Worm (Caenorhabditis elegans) whole organism, young adult: ENCODE results near the gene seip-1.

ENCODE experiments used
- hlh-12 ChIP-seq: sonication (generic microtip); optimal IDR thresholded peaks from 2 replicates; lab custom pipeline; 2016; ENCODE audit warnings: missing genetic modification characterization, missing compliant biosample characterization
- nfya-1 ChIP-seq: sonication (generic microtip); optimal IDR thresholded peaks from 2 replicates; lab custom pipeline; 2017; ENCODE audit warnings: antibody characterized with exemption, missing compliant biosample characterization, missing genetic modification characterization, borderline replicate concordance; ENCODE audit not compliant: insufficient read depth

DNA sequence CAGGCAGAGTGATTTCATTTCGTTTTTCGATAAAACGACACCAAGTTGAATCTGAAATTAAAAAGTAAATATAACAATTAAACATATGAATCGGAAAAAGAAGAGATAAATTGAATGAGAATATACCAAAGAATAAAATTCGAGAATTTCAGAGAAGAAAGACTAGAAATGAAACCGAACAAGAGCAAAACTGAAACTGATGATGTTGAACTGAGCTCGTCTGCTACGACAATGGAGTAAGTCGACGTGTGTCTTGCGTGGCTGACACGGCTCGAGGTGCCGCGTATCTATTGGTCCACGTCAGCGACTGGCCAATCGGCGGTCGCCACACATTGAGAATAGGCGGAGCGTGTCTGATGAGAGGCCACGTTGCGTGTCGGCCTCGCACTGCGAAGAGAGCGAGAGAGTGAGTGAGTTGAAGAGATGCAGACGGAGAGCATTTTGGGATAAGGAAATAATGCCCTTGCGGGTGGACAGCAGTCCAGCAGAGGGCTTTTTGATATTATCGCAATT is 47.5 kb upstream of the seip-1 start, which contains the start of gene crt-1:
- TF ChIP-seq nfya-1 (no peak), hlh-12 (no peak)
